Fruit fly (Drosophila melanogaster): ENCODE data around the gene CG31710.

Gene CG31710

DNA sequence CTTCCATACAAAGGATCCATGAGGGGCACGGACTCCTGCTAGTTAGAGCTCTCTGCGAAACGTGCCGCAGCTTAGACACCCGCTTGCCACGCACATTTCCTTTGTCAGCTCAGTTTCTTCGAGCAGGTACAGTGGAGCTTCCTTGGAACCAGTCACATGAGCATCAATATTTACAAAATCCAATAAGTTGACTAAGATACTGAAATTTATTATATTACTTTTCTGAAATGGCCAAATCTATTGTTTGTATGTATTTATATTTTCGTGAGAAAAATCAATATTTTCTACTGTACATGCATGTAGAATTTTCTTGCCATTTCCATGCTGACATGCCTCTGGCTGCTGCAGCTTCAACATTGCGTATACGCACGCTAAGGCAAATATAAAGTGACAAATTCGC, 42.8 kb downstream of the CG31710 start:
- TF ChIP-seq pad (GFP tag; optimal IDR thresholded peaks at IDR 0.05), result no peak
- no peak for TF ChIP-seq CG1620 (GFP tag; optimal IDR thresholded peaks at IDR 0.05)
- no peak for TF ChIP-seq cnc (optimal IDR thresholded peaks at IDR 0.05)
- no peak for TF ChIP-seq tj (GFP tag; optimal IDR thresholded peaks at IDR 0.05)
- TF ChIP-seq cic (GFP tag; optimal IDR thresholded peaks at IDR 0.05), result no peak
- TF ChIP-seq CG12768 (GFP tag; optimal IDR thresholded peaks at IDR 0.05), result no peak
- TF ChIP-seq kay (GFP tag; ENCODE audit: borderline replicate concordance), result no peak
- no peak for TF ChIP-seq Crg-1 (GFP tag; optimal IDR thresholded peaks at IDR 0.05)

DNA sequence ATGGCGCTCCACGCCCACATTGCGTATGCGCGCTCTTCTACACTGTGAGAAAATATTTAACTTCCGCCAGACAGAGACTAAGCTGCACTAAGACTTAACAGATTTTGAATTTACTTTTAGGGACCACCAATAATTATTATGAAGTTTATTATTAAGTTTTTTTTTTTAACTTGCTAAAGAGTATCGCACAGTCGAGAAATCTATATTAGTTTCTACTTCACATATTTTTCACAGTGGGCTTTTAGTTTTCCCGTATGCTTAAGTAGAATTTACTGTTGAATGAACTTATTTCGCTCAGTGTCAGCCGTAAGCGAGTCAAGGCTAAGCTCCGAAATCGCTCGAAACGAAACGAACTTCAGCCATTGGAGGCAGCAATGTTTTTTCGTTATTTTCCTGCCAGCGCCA, 45.2 kb downstream of the CG31710 start:
- TF ChIP-seq CG1620 (GFP tag; optimal IDR thresholded peaks at IDR 0.05) (no peak), CG33017 (tag; optimal IDR thresholded peaks at IDR 0.05) (peak; percentile 19), pad (GFP tag; optimal IDR thresholded peaks at IDR 0.05) (no peak), CG5204 (GFP tag; optimal IDR thresholded peaks at IDR 0.05) (peak; percentile 41), CG7045 (GFP tag; optimal IDR thresholded peaks at IDR 0.05) (peak; percentile 62), CG12768 (GFP tag; optimal IDR thresholded peaks at IDR 0.05) (peak; percentile 12), CG7101 (tag; optimal IDR thresholded peaks at IDR 0.05) (no peak), CG11617 (GFP tag; optimal IDR thresholded peaks at IDR 0.05) (peak; percentile 2)

DNA sequence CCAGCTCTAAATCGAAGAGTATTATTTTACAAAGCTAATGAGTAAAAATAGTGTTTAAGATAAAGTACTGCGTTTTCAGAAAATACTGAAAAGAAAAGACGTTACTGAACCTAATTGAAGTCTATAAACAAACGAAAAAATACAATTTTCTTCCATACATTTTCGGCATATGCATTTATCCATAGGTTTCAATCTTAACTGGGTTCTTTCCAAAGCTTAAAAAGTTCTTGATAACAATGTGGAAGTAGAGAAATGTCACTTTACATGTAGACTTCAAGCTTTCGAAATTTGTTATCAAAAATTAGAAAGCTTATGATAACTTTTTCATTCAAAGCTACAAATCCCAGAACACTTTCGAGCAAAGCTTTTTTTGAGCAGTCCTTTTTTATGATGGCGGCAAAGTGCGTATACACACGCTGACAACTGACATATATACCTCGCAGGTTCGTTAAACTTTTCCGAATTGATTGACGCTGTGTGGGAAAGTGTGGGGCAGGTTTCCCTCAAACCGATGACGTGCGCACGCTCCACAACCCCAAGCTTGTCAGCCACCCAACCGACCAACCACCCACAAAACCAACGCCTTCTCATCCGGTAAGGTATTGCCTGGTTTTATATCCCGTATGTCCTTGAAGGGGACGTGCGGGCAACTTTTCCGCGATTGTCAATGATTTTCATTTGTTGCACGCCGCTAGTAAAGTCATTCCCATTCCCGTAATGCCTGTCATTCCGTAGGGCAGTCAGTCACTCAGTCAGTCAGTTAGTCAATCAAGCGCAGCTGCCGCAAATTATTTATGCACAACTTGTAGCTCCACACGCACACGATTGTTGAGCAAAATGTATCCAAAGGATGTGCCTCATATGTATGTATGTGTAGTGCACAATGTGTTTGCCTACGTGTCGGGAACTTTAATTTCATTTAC, 48.2 kb downstream of the CG31710 start:
- TF ChIP-seq Hr96 (GFP tag; optimal IDR thresholded peaks at IDR 0.05) (no peak), CG7101 (tag; optimal IDR thresholded peaks at IDR 0.05) (no peak)

DNA sequence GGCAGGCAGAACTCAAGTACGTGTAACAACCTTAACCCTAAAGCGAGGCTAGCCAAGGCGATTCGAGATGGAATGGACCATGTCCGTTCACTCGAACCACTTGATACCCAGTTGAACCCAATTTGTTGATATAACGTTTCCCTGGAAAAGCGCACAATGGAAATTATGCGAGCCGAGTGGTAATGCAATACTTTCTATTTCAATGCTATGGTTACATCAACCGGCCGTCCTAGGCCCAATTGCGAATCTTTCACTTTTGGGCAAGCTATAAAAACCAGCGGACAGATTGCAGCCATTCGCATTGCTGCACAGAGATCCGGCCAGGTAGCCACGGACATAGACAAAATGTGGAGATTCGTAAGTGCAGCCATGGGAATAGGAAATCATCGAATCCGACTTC, 49.5 kb downstream of the CG31710 start, which contains the start of gene CG33299:
Gene CG33299 (plus strand): TSS at position 301 of the 400 bp plus-strand sequence.
- TF ChIP-seq kay (GFP tag; ENCODE audit: borderline replicate concordance) (no peak), Crg-1 (GFP tag; optimal IDR thresholded peaks at IDR 0.05) (no peak), CG12768 (GFP tag; optimal IDR thresholded peaks at IDR 0.05) (no peak), CG33017 (tag; optimal IDR thresholded peaks at IDR 0.05) (no peak), bab1 (GFP tag; optimal IDR thresholded peaks at IDR 0.05) (no peak), Hr96 (GFP tag; optimal IDR thresholded peaks at IDR 0.05) (no peak), CG5204 (GFP tag; optimal IDR thresholded peaks at IDR 0.05) (no peak), Clk (GFP tag; optimal IDR thresholded peaks at IDR 0.05) (no peak), Mnt (GFP tag; optimal IDR thresholded peaks at IDR 0.05) (no peak), cic (GFP tag; optimal IDR thresholded peaks at IDR 0.05) (no peak), toe (GFP tag; optimal IDR thresholded peaks at IDR 0.05) (no peak), CG14711 (tag; optimal IDR thresholded peaks at IDR 0.05) (no peak), cnc (optimal IDR thresholded peaks at IDR 0.05) (no peak), CG1620 (GFP tag; optimal IDR thresholded peaks at IDR 0.05) (no peak), CG11617 (GFP tag; optimal IDR thresholded peaks at IDR 0.05) (no peak), tj (GFP tag; optimal IDR thresholded peaks at IDR 0.05) (no peak), pad (GFP tag; optimal IDR thresholded peaks at IDR 0.05) (no peak), ovo (GFP tag; optimal IDR thresholded peaks at IDR 0.05) (no peak), CG7045 (GFP tag; optimal IDR thresholded peaks at IDR 0.05) (no peak), CG7101 (tag; optimal IDR thresholded peaks at IDR 0.05) (no peak)

Measured in whole organism, adult.